Fruit fly (Drosophila melanogaster): ENCODE measurements around the gene Est-6.

DNA sequence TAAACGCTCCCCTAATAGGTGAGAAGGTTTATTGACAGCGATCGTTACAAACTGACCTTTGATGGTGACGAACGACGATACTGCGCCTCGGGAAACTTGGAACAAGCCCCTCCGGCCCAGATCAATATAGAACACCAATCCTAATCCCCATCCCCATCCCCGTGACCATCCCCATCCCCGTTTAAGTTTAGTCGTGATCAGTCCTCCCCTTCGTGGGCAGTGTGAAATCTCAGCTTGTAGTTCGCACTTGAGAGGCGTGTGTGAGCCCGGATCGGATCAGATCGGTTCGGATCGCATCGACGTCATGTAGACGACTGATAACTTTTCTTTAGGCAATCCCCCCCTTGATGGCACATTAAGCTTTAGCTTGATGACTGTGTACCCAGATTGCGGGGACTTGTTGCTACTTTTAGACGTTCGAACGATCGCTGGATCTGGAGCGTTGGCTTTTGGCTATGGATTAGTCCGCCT, 4.0 kb upstream of the Est-6 start, which contains the start of gene Miox:
- TF ChIP-seq h (GFP tag; optimal IDR thresholded peaks at IDR 0.05) (no peak), Rel (GFP tag; optimal IDR thresholded peaks at IDR 0.05) (no peak), Rel (tag; optimal IDR thresholded peaks at IDR 0.05) (peak; percentile 46), Myc (optimal IDR thresholded peaks at IDR 0.05) (no peak)
